Worm (Caenorhabditis elegans) whole organism, L1 larva: ENCODE results near the gene cest-2.2.

Experiments
- C34B4.2 ChIP-seq: sonication (generic microtip); optimal IDR thresholded peaks from 2 replicates; lab custom pipeline; 2017; ENCODE audit warnings: mild to moderate bottlenecking, missing genetic modification characterization, missing compliant biosample characterization
- aha-1 ChIP-seq: fragments of 150-350 bp; optimal IDR thresholded peaks from 2 replicates; lab custom pipeline; 2014; ENCODE audit warnings: missing biosample characterization, missing genetic modification characterization
- alr-1 ChIP-seq: fragments of 200-800 bp; sonication (Bioruptor generic); optimal IDR thresholded peaks from 2 replicates; lab custom pipeline; 2018; ENCODE audit warnings: borderline replicate concordance, mild to moderate bottlenecking, missing genetic modification characterization, missing compliant biosample characterization
- blmp-1 ChIP-seq: fragments of 150-350 bp; optimal IDR thresholded peaks from 2 replicates; lab custom pipeline; 2014; ENCODE audit warnings: missing biosample characterization, missing genetic modification characterization
- ceh-88 ChIP-seq: fragments of 200-800 bp; sonication (Bioruptor generic); IDR thresholded peaks from 2 replicates; pipeline ENCODE4 v1.3.6; 2022; ENCODE audit warnings: missing genetic modification characterization, missing compliant biosample characterization
- efl-1 ChIP-seq, 4 experiments: fragments of 150-350 bp; optimal IDR thresholded peaks in 3 of 4; peaks in 1 of 4; 1 replicate in 1 of 4; 2 replicates in 3 of 4; lab custom pipeline; 2014; ENCODE audit warnings: missing biosample characterization in 2 of 4, missing genetic modification characterization in 2 of 4, missing genetic modification reagents in 2 of 4
- elt-2 ChIP-seq: sonication (generic microtip); optimal IDR thresholded peaks from 2 replicates; lab custom pipeline; 2016; ENCODE audit warnings: missing genetic modification characterization, mild to moderate bottlenecking, inconsistent platforms, missing compliant biosample characterization, missing genetic modification reagents
- elt-3 ChIP-seq, 6 experiments: fragments of 150-350 bp in 1 of 6; sonication (generic microtip); optimal IDR thresholded peaks; 2 replicates each; lab custom pipeline; 2017 to 2018; ENCODE audit warnings: missing biosample characterization in 6 of 6, missing genetic modification characterization in 6 of 6, inconsistent platforms in 1 of 6
- ets-5 ChIP-seq: fragments of 200-800 bp; sonication (Bioruptor generic); IDR thresholded peaks from 2 replicates; pipeline ENCODE4 v1.3.6; 2022; ENCODE audit warnings: missing genetic modification characterization, missing compliant biosample characterization
- grh-1 ChIP-seq: fragments of 200-800 bp; sonication (Bioruptor generic); IDR thresholded peaks from 2 replicates; pipeline ENCODE4 v1.3.6; 2022; ENCODE audit warnings: missing genetic modification reagents, missing genetic modification characterization, missing compliant biosample characterization
- hpl-2 ChIP-seq: fragments of 150-350 bp; optimal IDR thresholded peaks from 2 replicates; lab custom pipeline; 2014; ENCODE audit warnings: missing biosample characterization, missing genetic modification reagents, missing genetic modification characterization
- irx-1 ChIP-seq: sonication (generic microtip); optimal IDR thresholded peaks from 2 replicates; lab custom pipeline; 2016; ENCODE audit warnings: missing genetic modification characterization, missing compliant biosample characterization
- lin-13 ChIP-seq: fragments of 150-350 bp; optimal IDR thresholded peaks from 2 replicates; lab custom pipeline; 2014; ENCODE audit warnings: missing biosample characterization, missing genetic modification reagents, missing genetic modification characterization
- lin-14 ChIP-seq: fragments of 200-800 bp; sonication (Bioruptor generic); optimal IDR thresholded peaks from 2 replicates; lab custom pipeline; 2018; ENCODE audit warnings: mild to moderate bottlenecking, missing genetic modification characterization, moderate library complexity, missing compliant biosample characterization
- lin-15B ChIP-seq: fragments of 150-350 bp; sonication (generic microtip); optimal IDR thresholded peaks from 3 replicates; lab custom pipeline; 2014; ENCODE audit warnings: missing biosample characterization, missing genetic modification characterization
- lin-35 ChIP-seq, 2 experiments: fragments of 150-350 bp; optimal IDR thresholded peaks; 2 replicates each; lab custom pipeline; 2014; ENCODE audit warnings: missing biosample characterization in 2 of 2, missing genetic modification characterization in 2 of 2, missing genetic modification reagents in 2 of 2
- lin-39 ChIP-seq: fragments of 150-350 bp; optimal IDR thresholded peaks from 2 replicates; lab custom pipeline; 2014; ENCODE audit warnings: missing biosample characterization, missing genetic modification reagents, missing genetic modification characterization
- lsy-2 ChIP-seq, 2 experiments: fragments of 150-350 bp; optimal IDR thresholded peaks; 2 replicates each; lab custom pipeline; 2014; ENCODE audit warnings: missing biosample characterization in 2 of 2, missing genetic modification characterization in 2 of 2
- mdl-1 ChIP-seq, 2 experiments: fragments of 150-350 bp; optimal IDR thresholded peaks; 2 replicates each; lab custom pipeline; 2014 to 2017; ENCODE audit warnings: missing biosample characterization in 2 of 2, missing genetic modification characterization in 2 of 2, inconsistent platforms in 1 of 2
- mef-2 ChIP-seq: fragments of 150-350 bp; optimal IDR thresholded peaks from 2 replicates; lab custom pipeline; 2014; ENCODE audit warnings: missing biosample characterization, missing genetic modification characterization
- nhr-12 ChIP-seq: sonication (generic microtip); optimal IDR thresholded peaks from 2 replicates; lab custom pipeline; 2017; ENCODE audit warnings: missing biosample characterization, missing genetic modification characterization
- nhr-19 ChIP-seq: fragments of 200-800 bp; sonication (Bioruptor generic); conservative IDR thresholded peaks from 2 replicates; pipeline ENCODE4 v1.3.6; 2022; ENCODE audit warnings: missing genetic modification characterization, missing compliant biosample characterization
- nhr-20 ChIP-seq: sonication (generic microtip); optimal IDR thresholded peaks from 2 replicates; lab custom pipeline; 2016; ENCODE audit warnings: mild to moderate bottlenecking, missing genetic modification characterization, missing compliant biosample characterization
- nhr-47 ChIP-seq: sonication (generic microtip); optimal IDR thresholded peaks from 2 replicates; lab custom pipeline; 2016; ENCODE audit warnings: mild to moderate bottlenecking, missing genetic modification characterization, moderate library complexity, missing compliant biosample characterization
- nhr-71 ChIP-seq: sonication (generic microtip); optimal IDR thresholded peaks from 2 replicates; lab custom pipeline; 2016; ENCODE audit warnings: mild to moderate bottlenecking, missing genetic modification characterization, moderate library complexity, missing compliant biosample characterization
- nhr-85 ChIP-seq: sonication (generic microtip); peaks from one replicate; lab custom pipeline; 2016; ENCODE audit warnings: missing genetic modification characterization, inconsistent platforms, missing compliant biosample characterization
- nhr-90 ChIP-seq: sonication (generic microtip); optimal IDR thresholded peaks from 2 replicates; lab custom pipeline; 2016; ENCODE audit warnings: mild to moderate bottlenecking, missing genetic modification characterization, missing compliant biosample characterization; ENCODE audit not compliant: poor library complexity
- pag-3 ChIP-seq: sonication (generic microtip); optimal IDR thresholded peaks from 2 replicates; lab custom pipeline; 2017; ENCODE audit warnings: missing genetic modification characterization, mild to moderate bottlenecking, missing compliant biosample characterization, antibody characterized with exemption, borderline replicate concordance; ENCODE audit not compliant: insufficient read depth
- pqm-1 ChIP-seq: sonication (generic microtip); optimal IDR thresholded peaks from 3 replicates; lab custom pipeline; 2017; ENCODE audit warnings: missing biosample characterization, missing genetic modification characterization
- snu-23 ChIP-seq: sonication (generic microtip); optimal IDR thresholded peaks from 2 replicates; lab custom pipeline; 2016; ENCODE audit warnings: missing genetic modification characterization, missing compliant biosample characterization
- unc-130 ChIP-seq: fragments of 150-350 bp; optimal IDR thresholded peaks from 2 replicates; lab custom pipeline; 2017; ENCODE audit warnings: missing biosample characterization, missing genetic modification characterization, inconsistent platforms
- unc-98 ChIP-seq: fragments of 200-800 bp; sonication (Bioruptor generic); IDR thresholded peaks from 2 replicates; pipeline ENCODE4 v1.3.6; 2022; ENCODE audit warnings: missing genetic modification characterization, missing compliant biosample characterization
- zip-4 ChIP-seq: fragments of 200-800 bp; sonication (Bioruptor generic); optimal IDR thresholded peaks from 2 replicates; lab custom pipeline; 2018; ENCODE audit warnings: mild to moderate bottlenecking, missing genetic modification characterization, moderate library complexity, missing compliant biosample characterization

The cest-2.2 gene

ce11 chrV:14175216-14175615 lies at the start of gene cest-2.2:
Gene cest-2.2, minus strand, starts transcription at chrV:14175355.
- no peak for TF ChIP-seq lin-13
- TF ChIP-seq elt-2 (tag; lab: Kevin White, UChicago) = peak; percentile 21
- TF ChIP-seq, all 84 proteins: peak for 1

DNA sequence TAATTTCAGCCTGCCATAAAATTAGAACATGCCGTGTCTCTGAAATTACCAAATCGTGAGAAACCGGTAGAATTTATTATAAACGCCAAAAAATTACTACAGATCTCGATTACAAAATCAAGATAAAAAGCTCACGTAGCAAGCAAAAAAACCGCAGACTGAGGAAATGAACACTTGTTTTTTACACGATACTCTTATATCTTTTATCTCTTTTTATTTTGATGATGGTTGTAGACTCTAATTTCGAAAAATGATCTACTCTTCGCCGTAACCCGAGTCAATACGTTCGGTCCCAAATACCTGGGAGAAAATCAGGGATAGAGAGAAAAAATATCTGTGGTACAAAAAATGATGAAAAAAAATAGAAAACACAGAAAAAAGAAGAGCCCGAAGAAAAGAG lies 48.0 kb upstream of the cest-2.2 start:
- no peak for TF ChIP-seq efl-1 (optimal IDR thresholded peaks at IDR 0.05; lab: Kevin White, UChicago)
- TF ChIP-seq efl-1 (GFP tag; optimal IDR thresholded peaks at IDR 0.05 in 1 of 2; lab: Kevin White, UChicago) = peak in 1 of 2 experiments; percentile 92
- TF ChIP-seq pqm-1 = no peak

- no peak for TF ChIP-seq grh-1
- TF ChIP-seq elt-2 (tag; lab: Kevin White, UChicago) = no peak
- TF ChIP-seq nhr-47 (tag; lab: Kevin White, UChicago) = no peak
- no peak for TF ChIP-seq C34B4.2 (tag; lab: Kevin White, UChicago)
- no peak for TF ChIP-seq unc-98 (GFP tag; lab: Robert Waterston, UW)
- TF ChIP-seq nhr-71 (tag; lab: Kevin White, UChicago) = no peak
- no peak for TF ChIP-seq aha-1 (tag; lab: Kevin White, UChicago)
- TF ChIP-seq hpl-2 (GFP tag; lab: Kevin White, UChicago) = no peak
- no peak for TF ChIP-seq unc-130
- no peak for TF ChIP-seq blmp-1 (tag; lab: Kevin White, UChicago)
- TF ChIP-seq ets-5 (GFP tag; lab: Robert Waterston, UW) = no peak
- no peak for TF ChIP-seq lin-15B (tag; lab: Kevin White, UChicago)
- TF ChIP-seq nhr-12 (tag; lab: Kevin White, UChicago) = no peak
- no peak for TF ChIP-seq snu-23
- no peak for TF ChIP-seq alr-1
Measured at ce11 chrV:14215106-14215505, 40.0 kb upstream of the cest-2.2 start, which contains the start of gene T16A9.5. Gene T16A9.5, minus strand, starts transcription at chrV:14215206.

DNA sequence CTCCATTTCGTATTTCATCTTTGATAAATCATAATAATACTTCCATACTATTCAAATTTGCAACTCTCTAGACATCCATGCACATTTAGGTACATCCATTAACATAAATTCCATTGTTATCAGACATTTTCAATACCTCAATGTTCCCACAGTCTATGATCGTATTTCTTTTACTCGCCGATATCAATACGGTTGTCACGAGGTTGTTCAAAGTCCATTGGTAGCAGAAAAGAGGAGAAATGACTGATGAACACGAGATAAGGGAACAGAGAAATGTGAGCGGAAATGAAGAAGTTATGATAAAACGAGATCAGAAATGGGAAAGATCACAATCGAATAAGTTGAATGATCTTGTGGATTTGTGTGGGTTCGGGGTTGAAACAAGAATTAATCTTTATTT lies 37.7 kb upstream of the cest-2.2 start:
- TF ChIP-seq lin-35 (GFP tag; optimal IDR thresholded peaks at IDR 0.05; lab: Kevin White, UChicago) = peak in 1 of 2 experiments; percentile 52
- peak in 1 of 2 experiments; percentile 13 for TF ChIP-seq lsy-2 (tag; optimal IDR thresholded peaks at IDR 0.05; lab: Kevin White, UChicago)
- no peak for TF ChIP-seq efl-1 (optimal IDR thresholded peaks at IDR 0.05; lab: Kevin White, UChicago)
- peak in 1 of 2 experiments; percentile 84 for TF ChIP-seq efl-1 (GFP tag; optimal IDR thresholded peaks at IDR 0.05 in 1 of 2; lab: Kevin White, UChicago)
- TF ChIP-seq lin-14 (GFP tag; lab: Kevin White, UChicago) = peak; percentile 68
- TF ChIP-seq irx-1 (tag; lab: Kevin White, UChicago) = no peak
- peak in 2 of 6 experiments; percentile 29 to 94 for TF ChIP-seq elt-3 (tag; optimal IDR thresholded peaks at IDR 0.05; lab: Kevin White, UChicago)
- no peak for TF ChIP-seq C34B4.2 (tag; lab: Kevin White, UChicago)
- TF ChIP-seq aha-1 (tag; lab: Kevin White, UChicago) = no peak
- no peak for TF ChIP-seq zip-4 (GFP tag; lab: Kevin White, UChicago)
- TF ChIP-seq mef-2 = no peak
- no peak for TF ChIP-seq pag-3 (tag; lab: Kevin White, UChicago)
- TF ChIP-seq snu-23 = peak; percentile 29
- TF ChIP-seq nhr-90 = peak; percentile 22
- peak; percentile 90 for TF ChIP-seq blmp-1 (tag; lab: Kevin White, UChicago)
- TF ChIP-seq grh-1 = no peak
- no peak for TF ChIP-seq lin-39 (tag; lab: Kevin White, UChicago)
- TF ChIP-seq lin-15B (tag; lab: Kevin White, UChicago) = no peak
- TF ChIP-seq elt-2 (tag; lab: Kevin White, UChicago) = peak; percentile 78
- peak; percentile 70 for TF ChIP-seq nhr-85 (tag; lab: Kevin White, UChicago)
- TF ChIP-seq nhr-19 (GFP tag; lab: Robert Waterston, UW) = 0 out of 2 replicates have a peak, but pooled peaks have one; percentile 20
- TF ChIP-seq ceh-88 (GFP tag; lab: Robert Waterston, UW) = no peak
- peak; percentile 57 for TF ChIP-seq nhr-20
- peak in 1 of 2 experiments; percentile 54 for TF ChIP-seq mdl-1 (tag; optimal IDR thresholded peaks at IDR 0.05; lab: Kevin White, UChicago)
